Worm (Caenorhabditis elegans) whole organism, midembryonic: ENCODE results near the gene cld-1.

Experiments used
- T22C8.4 ChIP-seq: fragments of 200-800 bp; sonication (Bioruptor generic); IDR thresholded peaks from 2 replicates; pipeline ENCODE4 v1.3.6; 2022; ENCODE audit warnings: missing genetic modification characterization, missing compliant biosample characterization
- cog-1 ChIP-seq: sonication (generic microtip); optimal IDR thresholded peaks from 2 replicates; lab custom pipeline; 2016; ENCODE audit warnings: missing genetic modification characterization, missing compliant biosample characterization
- flt-1 ChIP-seq: fragments of 200-800 bp; sonication (Bioruptor generic); IDR thresholded peaks from 2 replicates; pipeline ENCODE4 v1.3.6; 2022; ENCODE audit warnings: missing genetic modification characterization, missing compliant biosample characterization
- klf-2 ChIP-seq: fragments of 200-800 bp; sonication (Bioruptor generic); conservative IDR thresholded peaks from 2 replicates; pipeline ENCODE4 v1.3.6; 2022; ENCODE audit warnings: missing genetic modification reagents, missing genetic modification characterization, missing compliant biosample characterization
- med-1 ChIP-seq: sonication (generic microtip); optimal IDR thresholded peaks from 2 replicates; lab custom pipeline; 2017; ENCODE audit warnings: missing genetic modification characterization, mild to moderate bottlenecking, missing compliant biosample characterization, antibody characterized with exemption, missing genetic modification reagents; ENCODE audit not compliant: insufficient read depth
- ref-1 ChIP-seq: fragments of 200-800 bp; sonication (Bioruptor generic); conservative IDR thresholded peaks from 2 replicates; pipeline ENCODE4 v1.3.6; 2022; ENCODE audit warnings: missing genetic modification reagents, missing genetic modification characterization, missing compliant biosample characterization
- tab-1 ChIP-seq: fragments of 200-800 bp; sonication (Bioruptor generic); IDR thresholded peaks from 2 replicates; pipeline ENCODE4 v1.3.6; 2022; ENCODE audit warnings: missing genetic modification characterization, missing compliant biosample characterization
- ztf-23 ChIP-seq: fragments of 200-800 bp; sonication (Bioruptor generic); IDR thresholded peaks from 2 replicates; pipeline ENCODE4 v1.3.6; 2022; ENCODE audit warnings: missing genetic modification reagents, missing genetic modification characterization, missing compliant biosample characterization
- ztf-29 ChIP-seq: fragments of 200-800 bp; sonication (Bioruptor generic); IDR thresholded peaks from 2 replicates; pipeline ENCODE4 v1.3.6; 2022; ENCODE audit warnings: missing genetic modification reagents, missing genetic modification characterization, missing compliant biosample characterization

Gene cld-1

ce11 chrIV:12901602-12902001 is 34.5 kb downstream of the cld-1 start:
- TF ChIP-seq T22C8.4 (GFP tag; lab: Robert Waterston, UW), result no peak
- no peak for TF ChIP-seq ref-1 (GFP tag; lab: Robert Waterston, UW)
- no peak for TF ChIP-seq flt-1 (GFP tag; lab: Robert Waterston, UW)
- no peak for TF ChIP-seq ztf-23
- TF ChIP-seq cog-1 (tag; lab: Kevin White, UChicago), result no peak
- no peak for TF ChIP-seq klf-2
- no peak for TF ChIP-seq ztf-29 (GFP tag; lab: Robert Waterston, UW)
- no peak for TF ChIP-seq med-1 (GFP tag; lab: Kevin White, UChicago)
- TF ChIP-seq tab-1 (GFP tag; lab: Robert Waterston, UW), result no peak

ce11 chrIV:12900267-12900666 is 35.8 kb downstream of the cld-1 start, which contains the start of gene K08D8.10:
K08D8.10 (plus strand) TSS chrIV:12900567.
- TF ChIP-seq klf-2 (no peak), T22C8.4 (GFP tag; lab: Robert Waterston, UW) (no peak), ztf-29 (GFP tag; lab: Robert Waterston, UW) (no peak), cog-1 (tag; lab: Kevin White, UChicago) (no peak), ref-1 (GFP tag; lab: Robert Waterston, UW) (no peak), ztf-23 (no peak), med-1 (GFP tag; lab: Kevin White, UChicago) (no peak), flt-1 (GFP tag; lab: Robert Waterston, UW) (no peak), tab-1 (GFP tag; lab: Robert Waterston, UW) (no peak)

- TF ChIP-seq cog-1 (tag; lab: Kevin White, UChicago) (no peak), ztf-23 (no peak), tab-1 (GFP tag; lab: Robert Waterston, UW) (no peak), ztf-29 (GFP tag; lab: Robert Waterston, UW) (no peak), T22C8.4 (GFP tag; lab: Robert Waterston, UW) (no peak), klf-2 (no peak), ref-1 (GFP tag; lab: Robert Waterston, UW) (no peak), flt-1 (GFP tag; lab: Robert Waterston, UW) (no peak), med-1 (GFP tag; lab: Kevin White, UChicago) (no peak)
These were observed 36.7 kb downstream of the cld-1 start, which contains the start of gene K08D8.9 for ce11 chrIV:12899392-12899791. K08D8.9 (plus strand) TSS chrIV:12899692.

ce11 chrIV:12898823-12899222 is 37.2 kb downstream of the cld-1 start:
- TF ChIP-seq med-1 (GFP tag; lab: Kevin White, UChicago), result no peak
- TF ChIP-seq ztf-29 (GFP tag; lab: Robert Waterston, UW), result no peak
- no peak for TF ChIP-seq cog-1 (tag; lab: Kevin White, UChicago)
- TF ChIP-seq ref-1 (GFP tag; lab: Robert Waterston, UW), result no peak
- no peak for TF ChIP-seq T22C8.4 (GFP tag; lab: Robert Waterston, UW)
- no peak for TF ChIP-seq ztf-23
- no peak for TF ChIP-seq klf-2
- no peak for TF ChIP-seq flt-1 (GFP tag; lab: Robert Waterston, UW)
- no peak for TF ChIP-seq tab-1 (GFP tag; lab: Robert Waterston, UW)

ce11 chrIV:12897146-12897545 is 38.9 kb downstream of the cld-1 start:
- TF ChIP-seq ztf-23 (no peak), ztf-29 (GFP tag; lab: Robert Waterston, UW) (no peak), ref-1 (GFP tag; lab: Robert Waterston, UW) (no peak), flt-1 (GFP tag; lab: Robert Waterston, UW) (no peak), tab-1 (GFP tag; lab: Robert Waterston, UW) (no peak), klf-2 (no peak), cog-1 (tag; lab: Kevin White, UChicago) (no peak), med-1 (GFP tag; lab: Kevin White, UChicago) (no peak), T22C8.4 (GFP tag; lab: Robert Waterston, UW) (no peak)

- TF ChIP-seq cog-1 (tag; lab: Kevin White, UChicago), result no peak
These were observed 39.6 kb downstream of the cld-1 start, which contains the start of gene K08D8.7 for ce11 chrIV:12896371-12896882. K08D8.7 (plus strand) TSS chrIV:12896832.

- TF ChIP-seq cog-1 (tag; lab: Kevin White, UChicago), result no peak
- TF ChIP-seq ztf-23, result no peak
- no peak for TF ChIP-seq ztf-29 (GFP tag; lab: Robert Waterston, UW)
- no peak for TF ChIP-seq klf-2
These were observed 41.1 kb downstream of the cld-1 start, which contains the start of gene K08D8.11 for ce11 chrIV:12894996-12895395. K08D8.11 (plus strand) TSS chrIV:12895296.

ce11 chrIV:12893166-12893565 is 42.9 kb downstream of the cld-1 start, which contains the start of gene K08D8.12:
K08D8.12 (plus strand) TSS chrIV:12893466.
- no peak for TF ChIP-seq med-1 (GFP tag; lab: Kevin White, UChicago)
- TF ChIP-seq klf-2, result no peak
- no peak for TF ChIP-seq ztf-29 (GFP tag; lab: Robert Waterston, UW)
- TF ChIP-seq tab-1 (GFP tag; lab: Robert Waterston, UW), result no peak
- no peak for TF ChIP-seq T22C8.4 (GFP tag; lab: Robert Waterston, UW)
- TF ChIP-seq cog-1 (tag; lab: Kevin White, UChicago), result no peak
- TF ChIP-seq ref-1 (GFP tag; lab: Robert Waterston, UW), result no peak
- TF ChIP-seq ztf-23, result no peak
- no peak for TF ChIP-seq flt-1 (GFP tag; lab: Robert Waterston, UW)

ce11 chrIV:12892194-12892593 is 43.9 kb downstream of the cld-1 start, which contains the start of gene K08D8.1:
K08D8.1 (plus strand) TSS chrIV:12892494.
- TF ChIP-seq klf-2 (no peak), cog-1 (tag; lab: Kevin White, UChicago) (no peak), T22C8.4 (GFP tag; lab: Robert Waterston, UW) (no peak), ztf-23 (no peak), flt-1 (GFP tag; lab: Robert Waterston, UW) (no peak), ztf-29 (GFP tag; lab: Robert Waterston, UW) (no peak), med-1 (GFP tag; lab: Kevin White, UChicago) (no peak), ref-1 (GFP tag; lab: Robert Waterston, UW) (no peak), tab-1 (GFP tag; lab: Robert Waterston, UW) (no peak)
